Worm (Caenorhabditis elegans): ENCODE results near the gene Y73B6BL.270.

DNA sequence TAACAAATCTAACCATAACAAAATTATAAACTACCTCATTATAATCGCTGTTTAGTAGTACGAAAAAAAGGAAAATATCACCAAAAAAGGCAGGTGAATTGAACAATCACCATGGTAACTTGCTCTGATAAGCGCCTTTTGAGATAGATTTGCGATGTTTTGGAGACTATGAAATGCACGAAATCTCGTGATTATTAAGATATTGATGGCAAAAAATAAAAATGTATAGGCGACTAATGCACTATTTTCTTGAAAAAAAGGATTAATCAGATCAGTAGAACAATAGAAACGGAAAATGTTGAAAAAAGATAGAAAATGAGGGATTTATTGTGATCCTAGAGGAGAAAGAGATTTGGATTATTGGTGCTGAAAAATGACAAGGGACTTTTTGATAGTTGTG, 23.4 kb downstream of the Y73B6BL.270 start:
- no peak for TF ChIP-seq ama-1 (optimal IDR thresholded peaks at IDR 0.05)
- TF ChIP-seq tra-1 (GFP tag; IDR thresholded peaks at IDR 0.05) = no peak
- TF ChIP-seq zfp-2 (tag; optimal IDR thresholded peaks at IDR 0.05) = no peak
- TF ChIP-seq ces-1 (GFP tag; optimal IDR thresholded peaks at IDR 0.05) = no peak
- TF ChIP-seq nhr-28 (tag; optimal IDR thresholded peaks at IDR 0.05) = no peak
- no peak for TF ChIP-seq fos-1 (tag; optimal IDR thresholded peaks at IDR 0.05)
- no peak for TF ChIP-seq unc-39 (tag; optimal IDR thresholded peaks at IDR 0.05)
- TF ChIP-seq nhr-237 (tag; optimal IDR thresholded peaks at IDR 0.05) = no peak
- TF ChIP-seq unc-62 (GFP tag; optimal IDR thresholded peaks at IDR 0.05 in 1 of 2) = no peak
- no peak for TF ChIP-seq unc-62 (tag; optimal IDR thresholded peaks at IDR 0.05)
- no peak for TF ChIP-seq ceh-44 (GFP tag; IDR thresholded peaks at IDR 0.05)
- TF ChIP-seq dve-1 (tag; optimal IDR thresholded peaks at IDR 0.05; ENCODE audit: insufficient read depth) = no peak
